Worm (Caenorhabditis elegans) whole organism, young adult: ENCODE data around the gene C08H9.16.

Experiments
- B0019.2 ChIP-seq: fragments of 200-800 bp; sonication (Bioruptor generic); conservative IDR thresholded peaks from 2 replicates; pipeline ENCODE4 v1.3.6; 2022; ENCODE audit warnings: missing genetic modification reagents, missing genetic modification characterization, missing compliant biosample characterization
- B0035.1 ChIP-seq: sonication (generic microtip); optimal IDR thresholded peaks from 2 replicates; lab custom pipeline; 2016; ENCODE audit warnings: missing genetic modification characterization, mild to moderate bottlenecking, missing compliant biosample characterization, missing genotype, missing genetic modification reagents
- B0261.1 ChIP-seq: sonication (generic microtip); optimal IDR thresholded peaks from 2 replicates; lab custom pipeline; 2016; ENCODE audit warnings: mild to moderate bottlenecking, missing genetic modification characterization, moderate library complexity, missing compliant biosample characterization
- B0336.3 ChIP-seq: fragments of 200-800 bp; sonication (Bioruptor generic); IDR thresholded peaks from 2 replicates; pipeline ENCODE4 v1.3.6; 2022; ENCODE audit warnings: missing genetic modification characterization, missing compliant biosample characterization
- C06A6.2 ChIP-seq: fragments of 200-800 bp; sonication (Bioruptor generic); conservative IDR thresholded peaks from 2 replicates; pipeline ENCODE4 v1.3.6; 2022; ENCODE audit warnings: missing genetic modification characterization, missing compliant biosample characterization
- F23B12.7 ChIP-seq: sonication (generic microtip); optimal IDR thresholded peaks from 2 replicates; lab custom pipeline; 2017; ENCODE audit warnings: missing genetic modification characterization, mild to moderate bottlenecking, missing compliant biosample characterization, antibody characterized with exemption, moderate library complexity; ENCODE audit not compliant: insufficient read depth
- F33H1.4 ChIP-seq: fragments of 200-800 bp; sonication (Bioruptor generic); IDR thresholded peaks from 2 replicates; pipeline ENCODE4 v1.3.6; 2022; ENCODE audit warnings: missing genetic modification reagents, missing genetic modification characterization, missing compliant biosample characterization
- F49E8.2 ChIP-seq: sonication (generic microtip); optimal IDR thresholded peaks from 3 replicates; lab custom pipeline; 2017; ENCODE audit warnings: missing genetic modification characterization, mild to moderate bottlenecking, missing compliant biosample characterization, antibody characterized with exemption, moderate library complexity; ENCODE audit not compliant: insufficient read depth
- F52B5.7 ChIP-seq: sonication (generic microtip); optimal IDR thresholded peaks from 2 replicates; lab custom pipeline; 2016; ENCODE audit warnings: mild to moderate bottlenecking, missing genetic modification characterization, missing compliant biosample characterization
- Y53F4B.3 ChIP-seq: fragments of 200-800 bp; sonication (Bioruptor generic); IDR thresholded peaks from 2 replicates; pipeline ENCODE4 v1.3.6; 2022; ENCODE audit warnings: missing genetic modification reagents, missing genetic modification characterization, missing compliant biosample characterization
- Y67H2A.10 ChIP-seq: fragments of 200-800 bp; sonication (Bioruptor generic); conservative IDR thresholded peaks from 2 replicates; pipeline ENCODE4 v1.3.6; 2022; ENCODE audit warnings: missing genetic modification reagents, missing genetic modification characterization, missing compliant biosample characterization
- akir-1 ChIP-seq: fragments of 200-800 bp; sonication (Bioruptor generic); optimal IDR thresholded peaks from 2 replicates; lab custom pipeline; 2018; ENCODE audit warnings: mild to moderate bottlenecking, missing genetic modification characterization, moderate library complexity, missing compliant biosample characterization
- aptf-2 ChIP-seq: fragments of 200-800 bp; sonication (Bioruptor generic); conservative IDR thresholded peaks from 2 replicates; pipeline ENCODE4 v1.3.6; 2022; ENCODE audit warnings: missing genetic modification reagents, missing genetic modification characterization, missing compliant biosample characterization
- athp-1 ChIP-seq: sonication (generic microtip); optimal IDR thresholded peaks from 2 replicates; lab custom pipeline; 2017; ENCODE audit warnings: mild to moderate bottlenecking, missing genetic modification characterization, missing compliant biosample characterization
- ceh-100 ChIP-seq: fragments of 200-800 bp; sonication (Bioruptor generic); IDR thresholded peaks from 2 replicates; pipeline ENCODE4 v1.3.6; 2022; ENCODE audit warnings: missing genetic modification reagents, missing genetic modification characterization, missing compliant biosample characterization
- ceh-40 ChIP-seq: fragments of 200-800 bp; sonication (Bioruptor generic); IDR thresholded peaks from 2 replicates; pipeline ENCODE4 v1.3.6; 2022; ENCODE audit warnings: missing genetic modification characterization, missing compliant biosample characterization
- die-1 ChIP-seq: sonication (generic microtip); optimal IDR thresholded peaks from 2 replicates; lab custom pipeline; 2016; ENCODE audit warnings: missing genotype, mild to moderate bottlenecking, missing genetic modification characterization, missing compliant biosample characterization
- dox-1 ChIP-seq: fragments of 200-800 bp; sonication (Bioruptor generic); IDR thresholded peaks from 2 replicates; pipeline ENCODE4 v1.3.6; 2022; ENCODE audit warnings: missing genetic modification reagents, missing genetic modification characterization, missing compliant biosample characterization
- dpff-1 ChIP-seq: sonication (generic microtip); optimal IDR thresholded peaks from 2 replicates; lab custom pipeline; 2017; ENCODE audit warnings: mild to moderate bottlenecking, missing genetic modification characterization, missing compliant biosample characterization
- efl-1 ChIP-seq: fragments of 150-350 bp; optimal IDR thresholded peaks from 2 replicates; lab custom pipeline; 2014; ENCODE audit warnings: missing biosample characterization, missing genetic modification reagents, missing genetic modification characterization
- ets-4 ChIP-seq: fragments of 200-800 bp; sonication (Bioruptor generic); optimal IDR thresholded peaks from 2 replicates; lab custom pipeline; 2018; ENCODE audit warnings: mild to moderate bottlenecking, missing genetic modification characterization, missing compliant biosample characterization
- fkh-3 ChIP-seq: sonication (generic microtip); optimal IDR thresholded peaks from 2 replicates; lab custom pipeline; 2016; ENCODE audit warnings: mild to moderate bottlenecking, missing genetic modification characterization, missing compliant biosample characterization
- hrde-1 ChIP-seq: sonication (generic microtip); optimal IDR thresholded peaks from 2 replicates; lab custom pipeline; 2016; ENCODE audit warnings: missing genetic modification characterization, mild to moderate bottlenecking, missing compliant biosample characterization, moderate library complexity, missing genotype, missing genetic modification reagents, borderline replicate concordance
- lag-1 ChIP-seq: fragments of 200-800 bp; sonication (Bioruptor generic); IDR thresholded peaks from 2 replicates; pipeline ENCODE4 v1.3.6; 2022; ENCODE audit warnings: missing genetic modification reagents, missing genetic modification characterization, missing compliant biosample characterization
- let-526 ChIP-seq: fragments of 200-800 bp; sonication (Bioruptor generic); IDR thresholded peaks from 2 replicates; pipeline ENCODE4 v1.3.6; 2022; ENCODE audit warnings: missing genetic modification reagents, missing genetic modification characterization, missing compliant biosample characterization
- let-607 ChIP-seq, 2 experiments: fragments of 200-800 bp in 1 of 2; sonication (Bioruptor generic) in 1 of 2; sonication (generic microtip) in 1 of 2; optimal IDR thresholded peaks; 2 replicates each; lab custom pipeline; 2016 to 2018; ENCODE audit warnings: mild to moderate bottlenecking in 2 of 2, missing compliant biosample characterization in 2 of 2, missing genetic modification characterization in 2 of 2, moderate library complexity in 2 of 2, missing genotype in 1 of 2
- lin-26 ChIP-seq: fragments of 200-800 bp; sonication (Bioruptor generic); IDR thresholded peaks from 2 replicates; pipeline ENCODE4 v1.3.6; 2022; ENCODE audit warnings: missing genetic modification reagents, missing genetic modification characterization, missing compliant biosample characterization
- lin-35 ChIP-seq, 3 experiments: fragments of 150-350 bp in 2 of 3; sonication (generic microtip) in 1 of 3; optimal IDR thresholded peaks; 2 replicates each; lab custom pipeline; 2014 to 2018; ENCODE audit warnings: missing biosample characterization in 3 of 3, missing genetic modification characterization in 3 of 3, missing genetic modification reagents in 3 of 3
- lin-40 ChIP-seq: sonication (generic microtip); optimal IDR thresholded peaks from 2 replicates; lab custom pipeline; 2016; ENCODE audit warnings: missing genetic modification characterization, mild to moderate bottlenecking, missing compliant biosample characterization, missing genotype, missing genetic modification reagents
- lin-54 ChIP-seq: fragments of 200-800 bp; sonication (Bioruptor generic); optimal IDR thresholded peaks from 2 replicates; lab custom pipeline; 2018; ENCODE audit warnings: mild to moderate bottlenecking, missing genetic modification characterization, missing compliant biosample characterization
- lsl-1 ChIP-seq: fragments of 200-800 bp; sonication (Bioruptor generic); optimal IDR thresholded peaks from 2 replicates; lab custom pipeline; 2018; ENCODE audit warnings: mild to moderate bottlenecking, missing genetic modification characterization, moderate library complexity, missing compliant biosample characterization
- madf-6 ChIP-seq: fragments of 200-800 bp; sonication (Bioruptor generic); IDR thresholded peaks from 2 replicates; pipeline ENCODE4 v1.3.6; 2022; ENCODE audit warnings: missing genetic modification reagents, missing genetic modification characterization, missing compliant biosample characterization
- madf-8 ChIP-seq: fragments of 200-800 bp; sonication (Bioruptor generic); conservative IDR thresholded peaks from 2 replicates; pipeline ENCODE4 v1.3.6; 2022; ENCODE audit warnings: missing genetic modification reagents, missing genetic modification characterization, missing compliant biosample characterization
- mes-4 ChIP-seq: sonication (generic microtip); optimal IDR thresholded peaks from 2 replicates; lab custom pipeline; 2016; ENCODE audit warnings: missing genotype, missing genetic modification characterization, missing compliant biosample characterization
- nfyb-1 ChIP-seq: fragments of 200-800 bp; sonication (Bioruptor generic); IDR thresholded peaks from 2 replicates; pipeline ENCODE4 v1.3.6; 2022; ENCODE audit warnings: missing genetic modification reagents, missing genetic modification characterization, missing compliant biosample characterization
- nhr-120 ChIP-seq: fragments of 200-800 bp; sonication (Bioruptor generic); IDR thresholded peaks from 2 replicates; pipeline ENCODE4 v1.3.6; 2022; ENCODE audit warnings: missing genetic modification characterization, missing compliant biosample characterization
- nhr-179 ChIP-seq: sonication (generic microtip); optimal IDR thresholded peaks from 2 replicates; lab custom pipeline; 2016; ENCODE audit warnings: mild to moderate bottlenecking, missing genetic modification characterization, missing compliant biosample characterization
- nhr-90 ChIP-seq: sonication (generic microtip); optimal IDR thresholded peaks from 2 replicates; lab custom pipeline; 2016; ENCODE audit warnings: missing genotype, mild to moderate bottlenecking, missing genetic modification characterization, missing compliant biosample characterization
- pha-4 ChIP-seq: fragments of 150-350 bp; sonication (generic microtip); optimal IDR thresholded peaks from 2 replicates; lab custom pipeline; 2014; ENCODE audit warnings: missing biosample characterization, missing genetic modification reagents, missing genetic modification characterization
- rcor-1 ChIP-seq: fragments of 200-800 bp; sonication (Bioruptor generic); IDR thresholded peaks from 2 replicates; pipeline ENCODE4 v1.3.6; 2022; ENCODE audit warnings: missing genetic modification reagents, missing genetic modification characterization, missing compliant biosample characterization
- sdz-38 ChIP-seq: sonication (generic microtip); optimal IDR thresholded peaks from 2 replicates; lab custom pipeline; 2016; ENCODE audit warnings: missing genotype, missing genetic modification characterization, missing compliant biosample characterization
- snpc-1.1 ChIP-seq: sonication (generic microtip); optimal IDR thresholded peaks from 2 replicates; lab custom pipeline; 2017; ENCODE audit warnings: missing genetic modification characterization, mild to moderate bottlenecking, missing compliant biosample characterization, antibody characterized with exemption, moderate library complexity, missing genotype, missing genetic modification reagents; ENCODE audit not compliant: insufficient read depth
- snpc-1.3 ChIP-seq: sonication (generic microtip); optimal IDR thresholded peaks from 2 replicates; lab custom pipeline; 2017; ENCODE audit warnings: missing genetic modification characterization, mild to moderate bottlenecking, missing compliant biosample characterization, antibody characterized with exemption, moderate library complexity, missing genotype, missing genetic modification reagents; ENCODE audit not compliant: insufficient read depth
- tbp1 ChIP-seq: fragments of 200-800 bp; sonication (Bioruptor generic); optimal IDR thresholded peaks from 2 replicates; lab custom pipeline; 2018; ENCODE audit warnings: mild to moderate bottlenecking, missing genetic modification characterization, missing compliant biosample characterization
- xnd-1 ChIP-seq: sonication (generic microtip); optimal IDR thresholded peaks from 2 replicates; lab custom pipeline; 2016; ENCODE audit warnings: missing genotype, missing genetic modification reagents, missing genetic modification characterization, missing compliant biosample characterization
- ztf-25 ChIP-seq: fragments of 200-800 bp; sonication (Bioruptor generic); IDR thresholded peaks from 2 replicates; pipeline ENCODE4 v1.3.6; 2022; ENCODE audit warnings: missing genetic modification reagents, missing genetic modification characterization, missing compliant biosample characterization
- ztf-3 ChIP-seq: fragments of 200-800 bp; sonication (Bioruptor generic); optimal IDR thresholded peaks from 2 replicates; lab custom pipeline; 2018; ENCODE audit warnings: mild to moderate bottlenecking, missing genetic modification characterization, missing compliant biosample characterization
- ztf-6 ChIP-seq: fragments of 200-800 bp; sonication (Bioruptor generic); IDR thresholded peaks from 2 replicates; pipeline ENCODE4 v1.3.6; 2022; ENCODE audit warnings: missing genetic modification reagents, missing genetic modification characterization, missing compliant biosample characterization

The C08H9.16 gene

ce11 chrII:9892409-9892808 is at the start of gene C08H9.16:
Gene C08H9.16 (plus strand): TSS chrII:9892778.
- no peak for TF ChIP-seq madf-8 (GFP tag; lab: Robert Waterston, UW)
- no peak for TF ChIP-seq F52B5.7 (tag; lab: Kevin White, UChicago)
- no peak for TF ChIP-seq snpc-1.1
- TF ChIP-seq let-526, result no peak
- TF ChIP-seq lin-26 (GFP tag; lab: Robert Waterston, UW), result no peak
- TF ChIP-seq F33H1.4 (GFP tag; lab: Robert Waterston, UW), result peak; percentile 78
- no peak for TF ChIP-seq Y53F4B.3
- no peak for TF ChIP-seq nhr-120 (GFP tag; lab: Robert Waterston, UW)
- peak; percentile 89 to 94 for TF ChIP-seq let-607 (tag; optimal IDR thresholded peaks at IDR 0.05; lab: Kevin White, UChicago)
- no peak for TF ChIP-seq athp-1 (tag; lab: Kevin White, UChicago)
- no peak for TF ChIP-seq B0035.1 (tag; lab: Kevin White, UChicago)
- TF ChIP-seq sdz-38 (tag; lab: Kevin White, UChicago), result no peak
- no peak for TF ChIP-seq B0019.2 (GFP tag; lab: Robert Waterston, UW)
- TF ChIP-seq mes-4 (tag; lab: Kevin White, UChicago), result no peak
- TF ChIP-seq ceh-40 (GFP tag; lab: Robert Waterston, UW), result no peak
- no peak for TF ChIP-seq F49E8.2 (tag; lab: Kevin White, UChicago)
- TF ChIP-seq F23B12.7 (tag; lab: Kevin White, UChicago), result no peak
- no peak for TF ChIP-seq hrde-1 (tag; lab: Kevin White, UChicago)
- TF ChIP-seq die-1 (tag; lab: Kevin White, UChicago), result no peak
- TF ChIP-seq fkh-3 (tag; lab: Kevin White, UChicago), result no peak
- no peak for TF ChIP-seq lin-40
- TF ChIP-seq ztf-3 (GFP tag; lab: Kevin White, UChicago), result no peak
- peak; percentile 48 for TF ChIP-seq lin-54
- TF ChIP-seq aptf-2, result no peak
- TF ChIP-seq ets-4 (GFP tag; lab: Kevin White, UChicago), result no peak
- TF ChIP-seq akir-1 (GFP tag; lab: Kevin White, UChicago), result no peak
- no peak for TF ChIP-seq ceh-100
- TF ChIP-seq C06A6.2 (GFP tag; lab: Robert Waterston, UW), result no peak
- TF ChIP-seq B0336.3 (GFP tag; lab: Robert Waterston, UW), result no peak
- TF ChIP-seq xnd-1 (tag; lab: Kevin White, UChicago), result peak; percentile 8
- no peak; the same call in 1 of the 2 replicates for TF ChIP-seq dox-1 (GFP tag; lab: Robert Waterston, UW)
- TF ChIP-seq snpc-1.3 (tag; lab: Kevin White, UChicago), result peak; percentile 45
- TF ChIP-seq lsl-1 (GFP tag; lab: Kevin White, UChicago), result peak; percentile 88
- no peak for TF ChIP-seq nhr-90 (tag; lab: Kevin White, UChicago)
- TF ChIP-seq rcor-1 (GFP tag; lab: Robert Waterston, UW), result no peak
- TF ChIP-seq tbp1 (GFP tag; lab: Kevin White, UChicago), result peak; percentile 13
- TF ChIP-seq Y67H2A.10 (GFP tag; lab: Robert Waterston, UW), result no peak
- TF ChIP-seq pha-4 (tag; lab: Kevin White, UChicago), result peak; percentile 13
- TF ChIP-seq ztf-6 (GFP tag; lab: Robert Waterston, UW), result no peak
- peak in 1 of 3 experiments; percentile 40 for TF ChIP-seq lin-35 (GFP tag; optimal IDR thresholded peaks at IDR 0.05; lab: Kevin White, UChicago)
- TF ChIP-seq dpff-1 (tag; lab: Kevin White, UChicago), result no peak
- TF ChIP-seq lag-1 (GFP tag; lab: Robert Waterston, UW), result no peak
- TF ChIP-seq madf-6 (GFP tag; lab: Robert Waterston, UW), result peak; percentile 58; the same call in 1 of the 2 replicates
- TF ChIP-seq nhr-179 (tag; lab: Kevin White, UChicago), result no peak
- peak; percentile 69; the same call in 1 of the 2 replicates for TF ChIP-seq nfyb-1 (GFP tag; lab: Robert Waterston, UW)
- TF ChIP-seq ztf-25 (GFP tag; lab: Robert Waterston, UW), result no peak
- TF ChIP-seq efl-1 (GFP tag; lab: Kevin White, UChicago), result peak; percentile 20
- no peak for TF ChIP-seq B0261.1 (tag; lab: Kevin White, UChicago)
